Fruit fly (Drosophila melanogaster) whole organism, embryonic: Measurements from ENCODE around the gene Sld5.

Experiments
- Abd-B ChIP-seq: fragments of 200-800 bp; sonication (Bioruptor generic); optimal IDR thresholded peaks from 2 replicates; lab custom pipeline; 2018; ENCODE audit warnings: missing biosample characterization, mild to moderate bottlenecking, missing genetic modification characterization, moderate library complexity
- Atf6 ChIP-seq: fragments of 200-800 bp; sonication (Bioruptor generic); IDR thresholded peaks from 2 replicates; pipeline ENCODE4 v1.3.6; 2022; ENCODE audit warnings: missing biosample characterization, missing genetic modification characterization
- Bdp1 ChIP-seq: fragments of 200-800 bp; sonication (Bioruptor generic); optimal IDR thresholded peaks from 3 replicates; lab custom pipeline; 2016; ENCODE audit warnings: missing biosample characterization, missing genetic modification characterization
- CG10267 ChIP-seq: fragments of 200-800 bp; sonication (Bioruptor generic); optimal IDR thresholded peaks from 2 replicates; lab custom pipeline; 2018; ENCODE audit warnings: missing biosample characterization, mild to moderate bottlenecking, missing genetic modification characterization, moderate library complexity
- CG10431 ChIP-seq: fragments of 200-800 bp; sonication (Bioruptor generic); optimal IDR thresholded peaks from 3 replicates; lab custom pipeline; 2018; ENCODE audit warnings: missing biosample characterization, mild to moderate bottlenecking, missing genetic modification characterization
- CG11085 ChIP-seq: fragments of 200-800 bp; sonication (Bioruptor generic); IDR thresholded peaks from 2 replicates; pipeline ENCODE4 v1.3.6; 2022; ENCODE audit warnings: missing biosample characterization, missing genetic modification characterization
- CG12155 ChIP-seq: fragments of 200-800 bp; sonication (Bioruptor generic); optimal IDR thresholded peaks from 3 replicates; lab custom pipeline; 2016; ENCODE audit warnings: missing biosample characterization, missing genetic modification characterization
- CG13287 ChIP-seq: fragments of 200-800 bp; sonication (Bioruptor generic); IDR thresholded peaks from 2 replicates; pipeline ENCODE4 v1.3.6; 2022; ENCODE audit warnings: missing biosample characterization, missing genetic modification characterization; ENCODE audit not compliant: partially characterized antibody
- CG14441 ChIP-seq: fragments of 200-800 bp; sonication (Bioruptor generic); IDR thresholded peaks from 2 replicates; pipeline ENCODE4 v1.3.6; 2022; ENCODE audit warnings: missing biosample characterization, missing genetic modification characterization
- CG1603 ChIP-seq: fragments of 200-800 bp; sonication (Bioruptor generic); optimal IDR thresholded peaks from 2 replicates; lab custom pipeline; 2019; ENCODE audit warnings: missing biosample characterization, mild to moderate bottlenecking, missing genetic modification characterization, moderate library complexity
- CG17612 ChIP-seq: fragments of 200-800 bp; sonication (Bioruptor generic); IDR thresholded peaks from 2 replicates; pipeline ENCODE4 v1.3.6; 2022; ENCODE audit warnings: missing biosample characterization, missing genetic modification characterization
- CG2889 ChIP-seq: fragments of 200-800 bp; sonication (Bioruptor generic); IDR thresholded peaks from 3 replicates; pipeline ENCODE4 v1.3.6; 2022; ENCODE audit warnings: missing biosample characterization, missing genetic modification characterization
- CG31388 ChIP-seq: fragments of 200-800 bp; sonication (Bioruptor generic); optimal IDR thresholded peaks from 2 replicates; lab custom pipeline; 2016; ENCODE audit warnings: missing biosample characterization, missing genetic modification characterization
- CG32532 ChIP-seq: fragments of 200-800 bp; sonication (Bioruptor generic); IDR thresholded peaks from 2 replicates; pipeline ENCODE4 v1.3.6; 2022; ENCODE audit warnings: missing biosample characterization, missing genetic modification characterization
- CG33213 ChIP-seq: fragments of 200-800 bp; sonication (Bioruptor generic); optimal IDR thresholded peaks from 3 replicates; lab custom pipeline; 2016; ENCODE audit warnings: missing biosample characterization, missing genetic modification characterization
- CG33557 ChIP-seq: fragments of 200-800 bp; sonication (Bioruptor generic); optimal IDR thresholded peaks from 2 replicates; lab custom pipeline; 2019; ENCODE audit warnings: missing biosample characterization, mild to moderate bottlenecking, missing genetic modification characterization, moderate library complexity
- CG3407 ChIP-seq: fragments of 200-800 bp; sonication (Bioruptor generic); optimal IDR thresholded peaks from 2 replicates; lab custom pipeline; 2018; ENCODE audit warnings: missing biosample characterization, mild to moderate bottlenecking, missing genetic modification characterization
- CG34422 ChIP-seq: fragments of 200-800 bp; sonication (Bioruptor generic); IDR thresholded peaks from 3 replicates; pipeline ENCODE4 v1.3.6; 2022; ENCODE audit warnings: missing biosample characterization, missing genetic modification characterization
- CG7271 ChIP-seq: fragments of 200-800 bp; sonication (Bioruptor generic); optimal IDR thresholded peaks from 2 replicates; lab custom pipeline; 2018; ENCODE audit warnings: missing biosample characterization, mild to moderate bottlenecking, missing genetic modification characterization, moderate library complexity
- CG7556 ChIP-seq: fragments of 200-800 bp; sonication (Bioruptor generic); optimal IDR thresholded peaks from 2 replicates; lab custom pipeline; 2017; ENCODE audit warnings: missing biosample characterization, mild to moderate bottlenecking, missing genetic modification characterization
- CG8281 ChIP-seq: fragments of 200-800 bp; sonication (Bioruptor generic); optimal IDR thresholded peaks from 2 replicates; lab custom pipeline; 2018; ENCODE audit warnings: missing biosample characterization, mild to moderate bottlenecking, missing genetic modification characterization, moderate library complexity
- CG8944 ChIP-seq: fragments of 200-800 bp; sonication (Bioruptor generic); optimal IDR thresholded peaks from 3 replicates; lab custom pipeline; 2016; ENCODE audit warnings: missing biosample characterization, missing genetic modification characterization
- CG9215 ChIP-seq: fragments of 200-800 bp; sonication (Bioruptor generic); IDR thresholded peaks from 2 replicates; pipeline ENCODE4 v1.3.6; 2022; ENCODE audit warnings: missing biosample characterization, missing genetic modification characterization
- CG9727 ChIP-seq: fragments of 200-800 bp; sonication (Bioruptor generic); optimal IDR thresholded peaks from 3 replicates; lab custom pipeline; 2017; ENCODE audit warnings: missing biosample characterization, mild to moderate bottlenecking, missing genetic modification characterization
- D ChIP-seq, 2 experiments: fragments of 200-800 bp in 1 of 2; fragments of >200 bp in 1 of 2; sonication (Bioruptor generic) in 1 of 2; optimal IDR thresholded peaks; 2 replicates in 1 of 2; 3 replicates in 1 of 2; lab custom pipeline; 2017; ENCODE audit warnings: mild to moderate bottlenecking in 1 of 2, missing biosample characterization in 1 of 2, missing genetic modification characterization in 1 of 2, missing genetic modification reagents in 1 of 2
- Dbx ChIP-seq: fragments of 200-800 bp; sonication (Bioruptor generic); IDR thresholded peaks from 3 replicates; pipeline ENCODE4 v1.3.6; 2022; ENCODE audit warnings: missing biosample characterization, missing genetic modification characterization
- Doc2 ChIP-seq: fragments of 200-800 bp; sonication (Bioruptor generic); IDR thresholded peaks from 2 replicates; pipeline ENCODE4 v1.3.6; 2022; ENCODE audit warnings: missing biosample characterization, missing genetic modification characterization
- Fer1 ChIP-seq: fragments of 200-800 bp; sonication (Bioruptor generic); optimal IDR thresholded peaks from 2 replicates; lab custom pipeline; 2017; ENCODE audit warnings: missing biosample characterization, mild to moderate bottlenecking, missing genetic modification characterization
- Hr39 ChIP-seq: fragments of >200 bp; optimal IDR thresholded peaks from 2 replicates; lab custom pipeline; 2017
- MESR4 ChIP-seq: fragments of 200-800 bp; sonication (Bioruptor generic); optimal IDR thresholded peaks from 2 replicates; lab custom pipeline; 2018; ENCODE audit warnings: missing biosample characterization, mild to moderate bottlenecking, missing genetic modification characterization, moderate library complexity
- NK7.1 ChIP-seq: fragments of 200-800 bp; sonication (Bioruptor generic); optimal IDR thresholded peaks from 3 replicates; lab custom pipeline; 2016; ENCODE audit warnings: missing biosample characterization, missing genetic modification characterization
- PHDP ChIP-seq: fragments of 200-800 bp; sonication (Bioruptor generic); optimal IDR thresholded peaks from 3 replicates; lab custom pipeline; 2018; ENCODE audit warnings: missing biosample characterization, mild to moderate bottlenecking, missing genetic modification characterization, moderate library complexity
- Spps ChIP-seq: fragments of 200-800 bp; sonication (Bioruptor generic); optimal IDR thresholded peaks from 2 replicates; lab custom pipeline; 2018; ENCODE audit warnings: missing biosample characterization, mild to moderate bottlenecking, missing genetic modification characterization
- Ssrp ChIP-seq: fragments of 200-800 bp; sonication (Bioruptor generic); optimal IDR thresholded peaks from 2 replicates; lab custom pipeline; 2018; ENCODE audit warnings: missing biosample characterization, mild to moderate bottlenecking, missing genetic modification characterization, moderate library complexity
- az2 ChIP-seq: fragments of 200-800 bp; sonication (Bioruptor generic); optimal IDR thresholded peaks from 3 replicates; lab custom pipeline; 2016; ENCODE audit warnings: missing biosample characterization, missing genetic modification characterization
- caup ChIP-seq: fragments of 200-800 bp; sonication (Bioruptor generic); optimal IDR thresholded peaks from 3 replicates; lab custom pipeline; 2017; ENCODE audit warnings: missing biosample characterization, mild to moderate bottlenecking, missing genetic modification characterization, moderate library complexity; ENCODE audit not compliant: severe bottlenecking
- crp ChIP-seq, 2 experiments: fragments of 200-800 bp; sonication (Bioruptor generic); optimal IDR thresholded peaks; 2 replicates in 1 of 2; 3 replicates in 1 of 2; lab custom pipeline; 2017; ENCODE audit warnings: missing biosample characterization in 2 of 2, missing genetic modification characterization in 2 of 2, mild to moderate bottlenecking in 1 of 2, moderate library complexity in 1 of 2
- dati ChIP-seq: fragments of 200-800 bp; sonication (Bioruptor generic); IDR thresholded peaks from 2 replicates; pipeline ENCODE4 v1.3.6; 2022; ENCODE audit warnings: missing biosample characterization, missing genetic modification characterization
- dimm ChIP-seq: fragments of 200-800 bp; sonication (Bioruptor generic); IDR thresholded peaks from 2 replicates; pipeline ENCODE4 v1.3.6; 2022; ENCODE audit warnings: missing biosample characterization, missing genetic modification characterization
- gfzf ChIP-seq: fragments of 200-800 bp; sonication (Bioruptor generic); optimal IDR thresholded peaks from 2 replicates; lab custom pipeline; 2016; ENCODE audit warnings: missing biosample characterization, mild to moderate bottlenecking, missing genetic modification characterization, moderate library complexity
- her ChIP-seq: fragments of 200-800 bp; sonication (Bioruptor generic); optimal IDR thresholded peaks from 2 replicates; lab custom pipeline; 2016; ENCODE audit warnings: missing biosample characterization, missing genetic modification characterization
- lola ChIP-seq, 3 experiments: fragments of >200 bp in 2 of 3; fragments of 200-800 bp in 1 of 3; sonication (Bioruptor generic) in 1 of 3; optimal IDR thresholded peaks; 2 replicates each; lab custom pipeline; 2017 to 2019; ENCODE audit warnings: missing biosample characterization in 3 of 3, missing genetic modification characterization in 3 of 3, mild to moderate bottlenecking in 1 of 3, moderate library complexity in 1 of 3
- luna ChIP-seq: fragments of 200-800 bp; sonication (Bioruptor generic); optimal IDR thresholded peaks from 2 replicates; lab custom pipeline; 2016; ENCODE audit warnings: missing biosample characterization, missing genetic modification characterization
- nom ChIP-seq: fragments of 200-800 bp; sonication (Bioruptor generic); optimal IDR thresholded peaks from 2 replicates; lab custom pipeline; 2017; ENCODE audit warnings: missing biosample characterization, missing genetic modification characterization, mild to moderate bottlenecking, moderate library complexity, missing genetic modification reagents
- pb ChIP-seq: fragments of 200-800 bp; sonication (Bioruptor generic); optimal IDR thresholded peaks from 3 replicates; lab custom pipeline; 2016; ENCODE audit warnings: missing biosample characterization, missing genetic modification characterization
- sisA ChIP-seq: fragments of 200-800 bp; sonication (Bioruptor generic); IDR thresholded peaks from 2 replicates; pipeline ENCODE4 v1.3.6; 2022; ENCODE audit warnings: missing biosample characterization, missing genetic modification characterization
- tio ChIP-seq: fragments of 200-800 bp; sonication (Bioruptor generic); optimal IDR thresholded peaks from 2 replicates; lab custom pipeline; 2017; ENCODE audit warnings: missing biosample characterization, missing genetic modification characterization, inconsistent platforms
- ttk ChIP-seq: fragments of 200-800 bp; sonication (Bioruptor generic); IDR thresholded peaks from 2 replicates; pipeline ENCODE4 v2.1.2; 2022; ENCODE audit warnings: missing biosample characterization, missing genetic modification characterization
- z ChIP-seq: fragments of 200-800 bp; sonication (Bioruptor generic); IDR thresholded peaks from 3 replicates; pipeline ENCODE4 v1.3.6; 2022; ENCODE audit warnings: missing biosample characterization, missing genetic modification characterization
- zfh2 ChIP-seq: fragments of 200-800 bp; sonication (Bioruptor generic); optimal IDR thresholded peaks from 2 replicates; lab custom pipeline; 2016; ENCODE audit warnings: missing biosample characterization, missing genetic modification characterization

The Sld5 gene

DNA sequence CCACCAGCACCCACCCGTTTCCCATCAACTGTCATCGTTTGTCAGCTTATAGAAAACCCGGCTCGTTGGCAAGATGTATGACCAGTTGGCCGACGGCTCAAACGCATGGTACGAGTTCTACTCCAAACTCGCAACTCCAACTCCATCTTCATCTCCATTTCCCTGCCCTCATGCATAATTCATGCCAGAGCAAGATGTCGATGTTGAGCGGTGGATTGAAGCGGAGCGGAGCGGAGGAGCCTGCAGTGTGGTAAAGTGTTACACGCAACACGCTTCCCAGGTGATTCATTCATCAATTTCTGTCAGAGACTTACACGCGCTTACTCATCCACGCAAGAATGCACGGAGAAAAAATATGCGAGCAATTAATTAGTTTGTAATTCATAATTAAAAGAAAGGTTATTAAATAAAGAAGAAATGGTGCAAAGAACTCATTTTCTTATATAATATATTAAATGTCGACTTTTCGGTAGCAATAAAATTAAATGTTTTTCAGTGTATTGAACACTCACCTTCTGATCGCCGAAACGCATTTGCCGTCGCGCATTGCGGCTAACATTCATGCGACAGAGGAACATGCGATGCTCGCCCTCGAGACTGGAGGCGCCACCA, 25.1 kb upstream of the Sld5 start (continued):
- TF ChIP-seq gfzf (GFP tag; lab: Kevin White, UChicago) (no peak), MESR4 (GFP tag; lab: Kevin White, UChicago) (no peak), Ssrp (no peak), CG3407 (GFP tag; lab: Kevin White, UChicago) (no peak), Hr39 (lab: Kevin White, UChicago) (no peak), Bdp1 (GFP tag; lab: Kevin White, UChicago) (peak; percentile 2), CG10267 (peak; percentile 65), CG32532 (GFP tag; lab: Robert Waterston, UW) (no peak), CG33213 (GFP tag; lab: Kevin White, UChicago) (no peak), Atf6 (GFP tag; lab: Robert Waterston, UW) (peak; percentile 35; the same call in 1 of the 2 replicates), crp (GFP tag; optimal IDR thresholded peaks at IDR 0.05; lab: Kevin White, UChicago) (no peak), CG7271 (tag; lab: Kevin White, UChicago) (no peak), D (optimal IDR thresholded peaks at IDR 0.05; lab: Kevin White, UChicago) (no peak), D (GFP tag; optimal IDR thresholded peaks at IDR 0.05; lab: Kevin White, UChicago) (peak; percentile 54), CG7556 (no peak), CG1603 (peak; percentile 51), Dbx (GFP tag; lab: Robert Waterston, UW) (no peak), NK7.1 (GFP tag; lab: Kevin White, UChicago) (no peak), CG33557 (GFP tag; lab: Kevin White, UChicago) (peak; percentile 23), nom (GFP tag; lab: Kevin White, UChicago) (peak; percentile 62), CG11085 (GFP tag; lab: Robert Waterston, UW) (no peak), caup (GFP tag; lab: Kevin White, UChicago) (no peak), ttk (GFP tag; lab: Robert Waterston, UW) (peak; percentile 61; the same call in 1 of the 2 replicates), pb (GFP tag; lab: Kevin White, UChicago) (no peak), Fer1 (GFP tag; lab: Kevin White, UChicago) (no peak), CG31388 (GFP tag; lab: Kevin White, UChicago) (no peak), z (GFP tag; lab: Robert Waterston, UW) (no peak), CG10431 (no peak), CG14441 (GFP tag; lab: Robert Waterston, UW) (peak; percentile 55), her (GFP tag; lab: Kevin White, UChicago) (no peak), Spps (tag; lab: Kevin White, UChicago) (peak; percentile 62), Abd-B (GFP tag; lab: Kevin White, UChicago) (peak; percentile 24), az2 (peak; percentile 52), CG12155 (GFP tag; lab: Kevin White, UChicago) (no peak), PHDP (no peak), lola (GFP tag; optimal IDR thresholded peaks at IDR 0.05; lab: Kevin White, UChicago) (peak in 1 of 3 experiments; percentile 79), luna (no peak), CG13287 (GFP tag; lab: Robert Waterston, UW) (no peak), zfh2 (no peak), CG8944 (GFP tag; lab: Kevin White, UChicago) (no peak), dati (GFP tag; lab: Robert Waterston, UW) (no peak), CG9215 (GFP tag; lab: Robert Waterston, UW) (no peak), dimm (GFP tag; lab: Robert Waterston, UW) (no peak), Doc2 (no peak), CG9727 (GFP tag; lab: Kevin White, UChicago) (peak; percentile 69), sisA (peak; percentile 47; the same call in 1 of the 2 replicates), CG8281 (tag; lab: Kevin White, UChicago) (no peak), tio (GFP tag; lab: Kevin White, UChicago) (peak; percentile 24), CG17612 (GFP tag; lab: Robert Waterston, UW) (no peak), CG2889 (no peak), CG34422 (no peak; the same call in 2 of the 3 replicates)
